Worm (Caenorhabditis elegans): ENCODE data around the gene kin-9.

- TF ChIP-seq ztf-11 (tag; optimal IDR thresholded peaks at IDR 0.05) (no peak), ama-1 (optimal IDR thresholded peaks at IDR 0.05) (no peak), nhr-28 (tag; optimal IDR thresholded peaks at IDR 0.05) (no peak), blmp-1 (tag; optimal IDR thresholded peaks at IDR 0.05) (no peak), aha-1 (tag; optimal IDR thresholded peaks at IDR 0.05) (no peak), fkh-10 (GFP tag; optimal IDR thresholded peaks at IDR 0.05) (no peak), snpc-4 (tag; optimal IDR thresholded peaks at IDR 0.05) (no peak), ceh-82 (tag; optimal IDR thresholded peaks at IDR 0.05) (no peak), pag-3 (tag; optimal IDR thresholded peaks at IDR 0.05; ENCODE audit: borderline replicate concordance, insufficient read depth) (no peak), pqm-1 (tag; optimal IDR thresholded peaks at IDR 0.05) (no peak)
Measured at ce11 chrX:8446108-8446507, 13.6 kb downstream of the kin-9 start, which contains the start of gene F16F9.1.

Measured in whole organism, L1 larva.